Worm (Caenorhabditis elegans) whole organism, midembryonic: ENCODE data around the gene lag-1.

Experiments used
- T22C8.4 ChIP-seq: fragments of 200-800 bp; sonication (Bioruptor generic); IDR thresholded peaks from 2 replicates; pipeline ENCODE4 v1.3.6; 2022; ENCODE audit warnings: missing genetic modification characterization, missing compliant biosample characterization
- cog-1 ChIP-seq: sonication (generic microtip); optimal IDR thresholded peaks from 2 replicates; lab custom pipeline; 2016; ENCODE audit warnings: missing genetic modification characterization, missing compliant biosample characterization
- flt-1 ChIP-seq: fragments of 200-800 bp; sonication (Bioruptor generic); IDR thresholded peaks from 2 replicates; pipeline ENCODE4 v1.3.6; 2022; ENCODE audit warnings: missing genetic modification characterization, missing compliant biosample characterization
- klf-2 ChIP-seq: fragments of 200-800 bp; sonication (Bioruptor generic); conservative IDR thresholded peaks from 2 replicates; pipeline ENCODE4 v1.3.6; 2022; ENCODE audit warnings: missing genetic modification reagents, missing genetic modification characterization, missing compliant biosample characterization
- ref-1 ChIP-seq: fragments of 200-800 bp; sonication (Bioruptor generic); conservative IDR thresholded peaks from 2 replicates; pipeline ENCODE4 v1.3.6; 2022; ENCODE audit warnings: missing genetic modification reagents, missing genetic modification characterization, missing compliant biosample characterization
- tab-1 ChIP-seq: fragments of 200-800 bp; sonication (Bioruptor generic); IDR thresholded peaks from 2 replicates; pipeline ENCODE4 v1.3.6; 2022; ENCODE audit warnings: missing genetic modification characterization, missing compliant biosample characterization
- ztf-23 ChIP-seq: fragments of 200-800 bp; sonication (Bioruptor generic); IDR thresholded peaks from 2 replicates; pipeline ENCODE4 v1.3.6; 2022; ENCODE audit warnings: missing genetic modification reagents, missing genetic modification characterization, missing compliant biosample characterization

DNA sequence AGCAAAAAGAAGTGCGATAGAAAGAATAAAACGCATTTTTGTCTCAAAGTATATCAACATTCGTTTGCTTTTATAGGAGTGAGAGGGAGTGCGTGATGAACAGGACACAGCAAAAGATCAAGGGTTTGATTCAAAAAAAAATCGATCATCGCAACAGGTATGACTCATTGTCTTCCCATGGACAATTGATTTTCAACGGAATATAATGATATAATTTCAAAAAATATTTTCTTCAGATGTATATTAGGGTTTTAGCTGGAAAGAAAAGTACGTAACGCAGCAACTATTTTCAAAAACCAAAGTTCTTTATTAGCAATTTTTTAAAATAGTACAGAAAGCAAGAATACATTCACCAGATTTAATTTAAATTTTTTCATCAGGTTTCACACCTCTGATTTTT, 2.9 kb upstream of the lag-1 start, which contains the start of gene K08B4.7:
- TF ChIP-seq T22C8.4 (GFP tag; lab: Robert Waterston, UW) (no peak), tab-1 (no peak), klf-2 (GFP tag; lab: Robert Waterston, UW) (no peak), cog-1 (tag; lab: Kevin White, UChicago) (no peak), flt-1 (no peak), ztf-23 (GFP tag; lab: Robert Waterston, UW) (no peak), ref-1 (GFP tag; lab: Robert Waterston, UW) (no peak)
